Fruit fly (Drosophila melanogaster) whole organism, embryonic: ENCODE measurements around the gene CG15767.
A peak's percentile ranks its signal among the peaks of the same experiment; 100 is the strongest.

ENCODE experiments used
- CG10366 ChIP-seq: fragments of 200-800 bp; sonication (Bioruptor generic); IDR thresholded peaks from 2 replicates; pipeline ENCODE4 v1.3.6; 2022; ENCODE audit warnings: missing biosample characterization, missing genetic modification characterization
- CG14965 ChIP-seq: fragments of 200-800 bp; sonication (Bioruptor generic); optimal IDR thresholded peaks from 2 replicates; lab custom pipeline; 2016; ENCODE audit warnings: missing biosample characterization, missing genetic modification characterization, borderline replicate concordance
- CG16813 ChIP-seq: fragments of 200-800 bp; sonication (Bioruptor generic); IDR thresholded peaks from 3 replicates; pipeline ENCODE4 v1.3.6; 2022; ENCODE audit warnings: missing biosample characterization, missing genetic modification characterization; ENCODE audit not compliant: partially characterized antibody
- CG16815 ChIP-seq: fragments of 200-800 bp; sonication (Bioruptor generic); optimal IDR thresholded peaks from 3 replicates; lab custom pipeline; 2017; ENCODE audit warnings: missing biosample characterization, mild to moderate bottlenecking, missing genetic modification characterization
- CG2712 ChIP-seq: fragments of 200-800 bp; optimal IDR thresholded peaks from 3 replicates; lab custom pipeline; 2019; ENCODE audit warnings: missing biosample characterization, mild to moderate bottlenecking, missing genetic modification characterization, moderate library complexity
- CG2875 ChIP-seq: fragments of 200-800 bp; sonication (Bioruptor generic); optimal IDR thresholded peaks from 2 replicates; lab custom pipeline; 2017; ENCODE audit warnings: missing biosample characterization, mild to moderate bottlenecking, missing genetic modification characterization, missing genetic modification reagents
- CG30403 ChIP-seq: fragments of 200-800 bp; sonication (Bioruptor generic); optimal IDR thresholded peaks from 3 replicates; lab custom pipeline; 2016; ENCODE audit warnings: missing biosample characterization, missing genetic modification characterization
- CG31388 ChIP-seq: fragments of 200-800 bp; sonication (Bioruptor generic); optimal IDR thresholded peaks from 2 replicates; lab custom pipeline; 2016; ENCODE audit warnings: missing biosample characterization, missing genetic modification characterization
- CG4328 ChIP-seq: fragments of 200-800 bp; sonication (Bioruptor generic); optimal IDR thresholded peaks from 3 replicates; lab custom pipeline; 2017; ENCODE audit warnings: missing biosample characterization, missing genetic modification reagents, missing genetic modification characterization
- CG4404 ChIP-seq: fragments of 200-800 bp; sonication (Bioruptor generic); IDR thresholded peaks from 2 replicates; pipeline ENCODE4 v1.3.6; 2022; ENCODE audit warnings: missing biosample characterization, missing genetic modification characterization
- Deaf1 ChIP-seq: fragments of 200-800 bp; optimal IDR thresholded peaks from 3 replicates; lab custom pipeline; 2019; ENCODE audit warnings: missing biosample characterization, mild to moderate bottlenecking, missing genetic modification characterization, moderate library complexity
- E2f1 ChIP-seq: fragments of 200-800 bp; sonication (Bioruptor generic); IDR thresholded peaks from 2 replicates; pipeline ENCODE4 v1.3.6; 2022; ENCODE audit warnings: missing biosample characterization, missing genetic modification characterization
- Fer3 ChIP-seq: fragments of 200-800 bp; sonication (Bioruptor generic); optimal IDR thresholded peaks from 2 replicates; lab custom pipeline; 2018; ENCODE audit warnings: missing biosample characterization, mild to moderate bottlenecking, missing genetic modification characterization, moderate library complexity
- HmgZ ChIP-seq: fragments of 200-800 bp; sonication (Bioruptor generic); optimal IDR thresholded peaks from 2 replicates; lab custom pipeline; 2018; ENCODE audit warnings: missing biosample characterization, mild to moderate bottlenecking, missing genetic modification characterization
- MBD-R2 ChIP-seq: fragments of 200-800 bp; sonication (Bioruptor generic); IDR thresholded peaks from 2 replicates; pipeline ENCODE4 v1.3.6; 2022; ENCODE audit warnings: missing biosample characterization, missing genetic modification characterization
- Meics ChIP-seq: fragments of 200-800 bp; sonication (Bioruptor generic); optimal IDR thresholded peaks from 2 replicates; lab custom pipeline; 2017; ENCODE audit warnings: missing biosample characterization, mild to moderate bottlenecking, missing genetic modification characterization
- NC2α ChIP-seq: fragments of 200-800 bp; sonication (Bioruptor generic); optimal IDR thresholded peaks from 2 replicates; lab custom pipeline; 2016; ENCODE audit warnings: missing biosample characterization, missing genetic modification characterization
- Oaz ChIP-seq: fragments of 200-800 bp; sonication (Bioruptor generic); IDR thresholded peaks from 2 replicates; pipeline ENCODE4 v1.3.6; 2022; ENCODE audit warnings: missing biosample characterization, missing genetic modification characterization
- Rx ChIP-seq: fragments of 200-800 bp; sonication (Bioruptor generic); IDR thresholded peaks from 2 replicates; pipeline ENCODE4 v1.3.6; 2022; ENCODE audit warnings: missing biosample characterization, missing genetic modification characterization
- Six4 ChIP-seq: fragments of 200-800 bp; sonication (Bioruptor generic); optimal IDR thresholded peaks from 2 replicates; lab custom pipeline; 2016; ENCODE audit warnings: missing biosample characterization, missing genetic modification characterization
- Xrp1 ChIP-seq: fragments of 200-800 bp; sonication (Bioruptor generic); IDR thresholded peaks from 2 replicates; pipeline ENCODE4 v1.3.6; 2022; ENCODE audit warnings: missing biosample characterization, missing genetic modification characterization
- bowl ChIP-seq: fragments of 200-800 bp; sonication (Bioruptor generic); IDR thresholded peaks from 2 replicates; pipeline ENCODE4 v1.3.6; 2022; ENCODE audit warnings: missing biosample characterization, missing genetic modification characterization
- croc ChIP-seq: fragments of 200-800 bp; sonication (Bioruptor generic); conservative IDR thresholded peaks from 3 replicates; pipeline ENCODE4 v1.3.6; 2022; ENCODE audit warnings: missing biosample characterization, missing genetic modification characterization
- crp ChIP-seq, 2 experiments: fragments of 200-800 bp; sonication (Bioruptor generic); optimal IDR thresholded peaks; 2 replicates in 1 of 2; 3 replicates in 1 of 2; lab custom pipeline; 2017; ENCODE audit warnings: missing biosample characterization in 2 of 2, missing genetic modification characterization in 2 of 2, mild to moderate bottlenecking in 1 of 2, moderate library complexity in 1 of 2
- disco-r ChIP-seq: fragments of 200-800 bp; sonication (Bioruptor generic); optimal IDR thresholded peaks from 2 replicates; lab custom pipeline; 2016; ENCODE audit warnings: missing biosample characterization, missing genetic modification characterization
- dysf ChIP-seq: fragments of 200-800 bp; sonication (Bioruptor generic); IDR thresholded peaks from 3 replicates; pipeline ENCODE4 v1.3.6; 2022; ENCODE audit warnings: missing biosample characterization, missing genetic modification characterization
- eyg ChIP-seq: fragments of 200-800 bp; sonication (Bioruptor generic); optimal IDR thresholded peaks from 3 replicates; lab custom pipeline; 2016; ENCODE audit warnings: missing biosample characterization, missing genetic modification characterization
- fu2 ChIP-seq: fragments of 200-800 bp; sonication (Bioruptor generic); optimal IDR thresholded peaks from 2 replicates; lab custom pipeline; 2016; ENCODE audit warnings: missing biosample characterization, missing genetic modification characterization
- hkb ChIP-seq, 2 experiments: fragments of 200-800 bp in 1 of 2; fragments of >200 bp in 1 of 2; sonication (Bioruptor generic) in 1 of 2; IDR thresholded peaks in 1 of 2; optimal IDR thresholded peaks in 1 of 2; 2 replicates each; pipeline versions ENCODE4 v1.3.6 to Lab custom; 2017 to 2022; ENCODE audit warnings: missing biosample characterization in 1 of 2, missing genetic modification characterization in 1 of 2
- onecut ChIP-seq: fragments of 200-800 bp; sonication (Bioruptor generic); IDR thresholded peaks from 2 replicates; pipeline ENCODE4 v1.3.6; 2022; ENCODE audit warnings: missing biosample characterization, missing genetic modification characterization
- pb ChIP-seq: fragments of 200-800 bp; sonication (Bioruptor generic); optimal IDR thresholded peaks from 3 replicates; lab custom pipeline; 2016; ENCODE audit warnings: missing biosample characterization, missing genetic modification characterization
- phol ChIP-seq: fragments of 200-800 bp; sonication (Bioruptor generic); optimal IDR thresholded peaks from 3 replicates; lab custom pipeline; 2018; ENCODE audit warnings: missing biosample characterization, mild to moderate bottlenecking, missing genetic modification characterization, moderate library complexity
- prd ChIP-seq, 3 experiments: fragments of >200 bp in 2 of 3; fragments of 200-800 bp in 1 of 3; sonication (Bioruptor generic) in 1 of 3; optimal IDR thresholded peaks in 2 of 3; IDR thresholded peaks in 1 of 3; 2 replicates in 2 of 3; 3 replicates in 1 of 3; pipeline versions ENCODE4 v1.3.6 to Lab custom; 2017 to 2022; ENCODE audit warnings: missing biosample characterization in 1 of 3, missing genetic modification characterization in 1 of 3
- pros ChIP-seq: fragments of 200-800 bp; sonication (Bioruptor generic); optimal IDR thresholded peaks from 3 replicates; lab custom pipeline; 2019; ENCODE audit warnings: missing biosample characterization, mild to moderate bottlenecking, missing genetic modification characterization, moderate library complexity
- salm ChIP-seq: fragments of 200-800 bp; sonication (Bioruptor generic); optimal IDR thresholded peaks from 2 replicates; lab custom pipeline; 2018; ENCODE audit warnings: missing biosample characterization, mild to moderate bottlenecking, missing genetic modification characterization
- sens ChIP-seq: fragments of 200-800 bp; sonication (Bioruptor generic); peaks from one replicate; lab custom pipeline; 2016; ENCODE audit warnings: missing biosample characterization, missing genetic modification characterization
- trh ChIP-seq: fragments of 200-800 bp; sonication (Bioruptor generic); optimal IDR thresholded peaks from 2 replicates; lab custom pipeline; 2016; ENCODE audit warnings: missing biosample characterization, missing genetic modification characterization
- usp ChIP-seq: fragments of >200 bp; optimal IDR thresholded peaks from 2 replicates; lab custom pipeline; 2017; ENCODE audit warnings: missing biosample characterization, missing genetic modification characterization
- zfh1 ChIP-seq: fragments of 200-800 bp; sonication (Bioruptor generic); IDR thresholded peaks from 3 replicates; pipeline ENCODE4 v1.3.6; 2022; ENCODE audit warnings: missing biosample characterization, missing genetic modification characterization

The CG15767 gene

DNA sequence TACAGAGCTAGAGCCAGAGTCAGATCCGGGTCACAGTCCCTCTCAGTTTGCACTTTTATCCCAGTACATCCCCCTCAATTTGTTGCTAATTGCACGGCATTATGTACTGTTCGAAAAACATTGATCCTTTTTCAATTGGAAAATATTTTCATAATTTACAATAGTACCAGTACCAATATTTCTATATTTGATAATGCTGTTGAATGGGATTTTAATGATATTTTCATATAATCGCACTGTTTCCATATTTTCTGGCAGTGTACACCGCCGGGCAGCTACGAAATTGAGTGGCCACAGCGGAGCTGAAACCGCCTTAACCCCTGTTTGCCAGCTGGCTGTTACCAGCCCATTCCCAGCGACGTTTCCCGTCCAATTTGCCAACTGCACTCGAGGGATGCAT lies 11.3 kb downstream of the CG15767 start:
- peak; percentile 5 for TF ChIP-seq CG2712 (tag; lab: Kevin White, UChicago)
- TF ChIP-seq salm (tag; lab: Kevin White, UChicago) = no peak
- TF ChIP-seq NC2α (GFP tag; lab: Kevin White, UChicago) = no peak
- no peak for TF ChIP-seq bowl (GFP tag; lab: Robert Waterston, UW)
- no peak for TF ChIP-seq prd (optimal IDR thresholded peaks at IDR 0.05; lab: Kevin White, UChicago)
- peak; percentile 13; the same call in 1 of the 3 replicates for TF ChIP-seq prd (GFP tag; IDR thresholded peaks at IDR 0.05; lab: Robert Waterston, UW)
- TF ChIP-seq hkb (optimal IDR thresholded peaks at IDR 0.05; lab: Kevin White, UChicago) = no peak
- no peak for TF ChIP-seq hkb (GFP tag; IDR thresholded peaks at IDR 0.05; lab: Robert Waterston, UW)
- no peak for TF ChIP-seq Deaf1 (tag; lab: Kevin White, UChicago)
- peak; percentile 15; the same call in 1 of the 2 replicates for TF ChIP-seq Xrp1 (GFP tag; lab: Robert Waterston, UW)
- no peak for TF ChIP-seq dysf (GFP tag; lab: Robert Waterston, UW)
- no peak for TF ChIP-seq trh (GFP tag; lab: Kevin White, UChicago)
- TF ChIP-seq CG14965 = no peak
- TF ChIP-seq eyg (GFP tag; lab: Kevin White, UChicago) = no peak
- TF ChIP-seq zfh1 (GFP tag; lab: Robert Waterston, UW) = 0 out of 3 replicates have a peak, but pooled peaks have one; percentile 20
- peak; percentile 72 for TF ChIP-seq sens (GFP tag; lab: Kevin White, UChicago)

DNA sequence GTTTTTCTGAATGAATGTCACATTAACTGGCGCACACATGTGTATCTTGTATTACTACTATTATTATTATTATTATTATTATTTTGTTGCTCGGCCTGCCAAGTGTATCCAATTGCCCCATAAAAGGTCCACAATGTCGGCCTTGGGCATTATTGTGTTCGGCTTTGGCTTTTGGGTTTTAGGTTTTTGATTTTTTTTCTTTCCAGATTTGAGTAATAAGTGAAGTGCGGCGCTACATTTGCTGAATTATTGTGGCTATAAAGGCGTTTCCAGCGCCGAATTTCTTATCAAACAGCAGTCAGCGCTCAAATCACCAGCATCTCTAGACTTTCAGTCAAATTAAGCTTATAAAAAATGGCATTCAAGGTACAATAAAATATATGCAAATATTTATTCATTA lies 15.1 kb downstream of the CG15767 start, which contains the start of gene Cpr5C:
Cpr5C (plus strand) TSS at position 301 of the 400 bp plus-strand sequence.
- TF ChIP-seq Rx (GFP tag; lab: Robert Waterston, UW) (no peak), fu2 (GFP tag; lab: Kevin White, UChicago) (no peak), onecut (GFP tag; lab: Robert Waterston, UW) (no peak), croc (GFP tag; lab: Robert Waterston, UW) (no peak), disco-r (GFP tag; lab: Kevin White, UChicago) (no peak), pb (GFP tag; lab: Kevin White, UChicago) (no peak), CG31388 (no peak), Meics (GFP tag; lab: Kevin White, UChicago) (no peak), CG16813 (GFP tag; lab: Robert Waterston, UW) (no peak), usp (no peak), Oaz (GFP tag; lab: Robert Waterston, UW) (no peak), CG16815 (GFP tag; lab: Kevin White, UChicago) (no peak), Fer3 (tag; lab: Kevin White, UChicago) (no peak), CG4328 (no peak)
- TF ChIP-seq, all 482 proteins: peak for 0

DNA sequence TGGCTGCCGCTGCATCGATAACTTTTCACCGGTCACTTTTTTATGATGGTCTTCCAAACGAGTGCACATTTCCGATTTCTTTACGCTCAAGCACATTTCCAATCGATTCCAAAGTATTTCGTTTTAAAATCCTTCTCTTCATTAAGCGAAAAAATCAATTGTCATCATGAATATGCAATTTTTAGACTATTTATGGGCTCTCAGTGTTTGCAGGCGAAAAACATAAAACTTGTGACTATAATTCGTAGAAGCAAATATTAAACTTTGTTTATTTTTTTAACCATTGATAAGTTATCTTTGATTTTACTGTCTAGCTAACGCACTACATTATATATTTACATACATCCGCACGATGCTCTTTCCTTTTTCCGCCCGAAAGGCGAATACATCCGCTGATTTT lies 19.4 kb downstream of the CG15767 start, which contains the start of gene Prosbeta2R1:
Prosbeta2R1 (plus strand) TSS at position 301 of the 400 bp plus-strand sequence.
- TF ChIP-seq E2f1 (GFP tag; lab: Robert Waterston, UW) (no peak), Six4 (no peak), CG4404 (GFP tag; lab: Robert Waterston, UW) (no peak), crp (GFP tag; optimal IDR thresholded peaks at IDR 0.05; lab: Kevin White, UChicago) (no peak), pros (GFP tag; lab: Kevin White, UChicago) (no peak), CG30403 (no peak), CG2875 (no peak), phol (no peak), CG10366 (GFP tag; lab: Robert Waterston, UW) (no peak), MBD-R2 (GFP tag; lab: Robert Waterston, UW) (no peak), HmgZ (tag; lab: Kevin White, UChicago) (no peak), Oaz (GFP tag; lab: Robert Waterston, UW) (no peak)
